Fruit fly (Drosophila melanogaster) whole organism, prepupa: Measurements from ENCODE around the gene Ulp1.

Source experiments
- Blimp-1 ChIP-seq: fragments of 200-800 bp; sonication (Bioruptor generic); optimal IDR thresholded peaks from 3 replicates; lab custom pipeline; 2017; ENCODE audit warnings: missing biosample characterization, missing genetic modification characterization, mild to moderate bottlenecking, moderate library complexity, missing genetic modification reagents
- CG10631 ChIP-seq: fragments of 200-800 bp; sonication (Bioruptor generic); optimal IDR thresholded peaks from 2 replicates; lab custom pipeline; 2016; ENCODE audit warnings: missing biosample characterization, missing genetic modification characterization
- CG6854 ChIP-seq: fragments of 200-800 bp; sonication (Bioruptor generic); optimal IDR thresholded peaks from 2 replicates; lab custom pipeline; 2017; ENCODE audit warnings: missing biosample characterization, mild to moderate bottlenecking, missing genetic modification characterization
- CG8119 ChIP-seq: fragments of 200-800 bp; sonication (Bioruptor generic); IDR thresholded peaks from 3 replicates; pipeline ENCODE4 v1.3.6; 2022; ENCODE audit warnings: missing biosample characterization, missing genetic modification characterization
- CG8319 ChIP-seq: fragments of 200-800 bp; sonication (Bioruptor generic); optimal IDR thresholded peaks from 3 replicates; lab custom pipeline; 2016; ENCODE audit warnings: missing biosample characterization, missing genetic modification characterization
- Eip78C ChIP-seq: fragments of 200-800 bp; sonication (Bioruptor generic); peaks from one replicate; lab custom pipeline; 2016; ENCODE audit warnings: missing biosample characterization, missing genetic modification characterization
- Gug ChIP-seq: fragments of 200-800 bp; sonication (Bioruptor generic); IDR thresholded peaks from 2 replicates; pipeline ENCODE4 v1.3.6; 2022; ENCODE audit warnings: missing biosample characterization, missing genetic modification characterization
- Hr38 ChIP-seq: sonication (Bioruptor generic); optimal IDR thresholded peaks from 2 replicates; lab custom pipeline; 2016; ENCODE audit warnings: missing biosample characterization, missing genetic modification characterization
- Lpt ChIP-seq: fragments of 200-800 bp; sonication (Bioruptor generic); optimal IDR thresholded peaks from 3 replicates; lab custom pipeline; 2016; ENCODE audit warnings: missing biosample characterization, missing genetic modification characterization
- OdsH ChIP-seq: fragments of 200-800 bp; sonication (Bioruptor generic); optimal IDR thresholded peaks from 3 replicates; lab custom pipeline; 2016; ENCODE audit warnings: missing biosample characterization, missing genetic modification characterization
- dac ChIP-seq: fragments of 200-800 bp; sonication (Bioruptor generic); optimal IDR thresholded peaks from 2 replicates; lab custom pipeline; 2017; ENCODE audit warnings: missing biosample characterization, mild to moderate bottlenecking, missing genetic modification characterization

DNA sequence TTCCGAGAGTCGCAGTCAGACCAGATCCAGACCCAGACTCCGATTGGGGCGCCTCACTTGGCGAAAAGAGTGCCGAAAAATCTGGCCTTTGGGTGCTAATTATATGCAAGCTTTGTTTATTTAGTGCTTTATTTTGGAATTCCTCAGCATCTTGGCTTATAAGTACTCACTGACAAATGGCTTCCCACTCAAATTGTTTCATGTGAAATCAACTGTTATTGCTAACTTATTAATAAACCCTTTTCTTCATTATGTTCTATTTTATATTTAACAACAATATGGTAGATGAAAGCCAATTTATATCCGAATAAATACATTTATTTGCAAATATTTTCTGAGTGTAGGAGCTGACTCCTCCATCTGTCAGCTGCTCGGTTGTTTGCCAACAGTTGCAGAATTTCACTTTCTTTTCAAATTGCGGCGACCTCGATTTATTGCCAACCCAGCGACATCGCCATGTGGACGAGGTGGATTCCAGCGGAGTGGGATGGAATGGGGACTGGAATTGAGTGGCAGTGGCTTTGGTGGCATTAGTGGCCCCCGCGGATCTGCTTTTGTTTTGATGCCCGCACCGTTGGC, 22.0 kb upstream of the Ulp1 start:
- TF ChIP-seq Lpt (GFP tag; lab: Kevin White, UChicago) (peak; percentile 40), Hr38 (GFP tag; lab: Kevin White, UChicago) (no peak), CG8319 (GFP tag; lab: Kevin White, UChicago) (peak; percentile 52), Blimp-1 (GFP tag; lab: Kevin White, UChicago) (peak; percentile 91), CG8119 (peak; percentile 76), CG10631 (GFP tag; lab: Kevin White, UChicago) (peak; percentile 70), Gug (GFP tag; lab: Robert Waterston, UW) (no peak; the same call in 1 of the 2 replicates), Eip78C (GFP tag; lab: Kevin White, UChicago) (peak; percentile 95), OdsH (GFP tag; lab: Kevin White, UChicago) (peak; percentile 72), dac (peak; percentile 67), CG6854 (peak; percentile 27)
